Fruit fly (Drosophila melanogaster): Measurements from ENCODE around the gene rtp.

Gene rtp

dm6 chr3R:5251243-5251865, 14.2 kb upstream of the rtp start, which contains the start of gene CtsF (continued):
- no peak for TF ChIP-seq Atf-2 (GFP tag; optimal IDR thresholded peaks at IDR 0.05)
- TF ChIP-seq ap (GFP tag; IDR thresholded peaks at IDR 0.05), result no peak
- peak; percentile 41 for TF ChIP-seq gfzf (GFP tag; optimal IDR thresholded peaks at IDR 0.05)
- TF ChIP-seq CG18599 (GFP tag; optimal IDR thresholded peaks at IDR 0.05), result peak; percentile 55
- TF ChIP-seq CG3281 (GFP tag; optimal IDR thresholded peaks at IDR 0.05), result no peak
- peak; percentile 16 for TF ChIP-seq CG10147 (GFP tag; optimal IDR thresholded peaks at IDR 0.05)
- TF ChIP-seq CG4282 (GFP tag; optimal IDR thresholded peaks at IDR 0.05), result peak; percentile 32
- no peak for TF ChIP-seq CG13123 (GFP tag; optimal IDR thresholded peaks at IDR 0.05)
- TF ChIP-seq CG13894 (tag; optimal IDR thresholded peaks at IDR 0.05), result peak; percentile 64
- peak; percentile 47 for TF ChIP-seq run (tag; optimal IDR thresholded peaks at IDR 0.05)
- peak; percentile 99 for TF ChIP-seq Opbp (GFP tag; IDR thresholded peaks at IDR 0.05; ENCODE audit: partially characterized antibody)
- peak; percentile 59; the same call in 1 of the 2 replicates for TF ChIP-seq chm (GFP tag; IDR thresholded peaks at IDR 0.05)
- peak; percentile 49; the same call in 1 of the 3 replicates for TF ChIP-seq CG17361 (GFP tag; IDR thresholded peaks at IDR 0.05)
- TF ChIP-seq CHES-1-like (GFP tag; optimal IDR thresholded peaks at IDR 0.05), result peak; percentile 49
- no peak for TF ChIP-seq wek (GFP tag; optimal IDR thresholded peaks at IDR 0.05)
- TF ChIP-seq CG2116 (GFP tag; optimal IDR thresholded peaks at IDR 0.05), result peak; percentile 86
- TF ChIP-seq Poxn (GFP tag; IDR thresholded peaks at IDR 0.05), result no peak
- peak; percentile 54 for TF ChIP-seq lab (GFP tag; optimal IDR thresholded peaks at IDR 0.05)
- TF ChIP-seq CkIIα-i1 (GFP tag; IDR thresholded peaks at IDR 0.05), result no peak
- peak; percentile 78 for TF ChIP-seq stwl (tag; optimal IDR thresholded peaks at IDR 0.05)
- TF ChIP-seq Neu2 (GFP tag; optimal IDR thresholded peaks at IDR 0.05; ENCODE audit: borderline replicate concordance), result peak; percentile 99
- peak; percentile 36; the same call in 1 of the 2 replicates for TF ChIP-seq slbo (GFP tag; IDR thresholded peaks at IDR 0.05)
- TF ChIP-seq MBD-R2 (GFP tag; IDR thresholded peaks at IDR 0.05), result peak; percentile 70
- peak; percentile 49 for TF ChIP-seq Nf-YC (tag; optimal IDR thresholded peaks at IDR 0.05)
- no peak for TF ChIP-seq ash1 (GFP tag; optimal IDR thresholded peaks at IDR 0.05)
- TF ChIP-seq lola (GFP tag; optimal IDR thresholded peaks at IDR 0.05), result no peak
- TF ChIP-seq Mrtf (GFP tag; IDR thresholded peaks at IDR 0.05), result 0 out of 3 replicates have a peak, but pooled peaks have one; percentile 17
- TF ChIP-seq Fer1 (GFP tag; optimal IDR thresholded peaks at IDR 0.05), result peak; percentile 68
- TF ChIP-seq CG15514 (GFP tag; optimal IDR thresholded peaks at IDR 0.05), result peak; percentile 89
- no peak; the same call in 1 of the 2 replicates for TF ChIP-seq onecut (GFP tag; IDR thresholded peaks at IDR 0.05)
- peak; percentile 60 to 69 for TF ChIP-seq Hr51 (GFP tag; optimal IDR thresholded peaks at IDR 0.05)
- TF ChIP-seq dpn (GFP tag; optimal IDR thresholded peaks at IDR 0.05), result peak; percentile 20 to 25
- TF ChIP-seq Dref (GFP tag; IDR thresholded peaks at IDR 0.05), result peak; percentile 100
- TF ChIP-seq pros (GFP tag; optimal IDR thresholded peaks at IDR 0.05), result peak; percentile 22
- peak; percentile 29 for TF ChIP-seq dm (GFP tag; optimal IDR thresholded peaks at IDR 0.05)
- TF ChIP-seq row (GFP tag; IDR thresholded peaks at IDR 0.05), result peak; percentile 57; the same call in 1 of the 3 replicates
- TF ChIP-seq Dp (GFP tag; optimal IDR thresholded peaks at IDR 0.05), result peak; percentile 92
- TF ChIP-seq ems (GFP tag; optimal IDR thresholded peaks at IDR 0.05), result peak; percentile 32
- TF ChIP-seq usp (GFP tag; optimal IDR thresholded peaks at IDR 0.05), result no peak
- TF ChIP-seq CG11560 (tag; IDR thresholded peaks at IDR 0.05), result no peak
- TF ChIP-seq knrl (GFP tag; IDR thresholded peaks at IDR 0.05; ENCODE audit: partially characterized antibody), result peak; percentile 97
- peak; percentile 39 for TF ChIP-seq Antp (GFP tag; optimal IDR thresholded peaks at IDR 0.05)
- TF ChIP-seq CG11504 (tag; optimal IDR thresholded peaks at IDR 0.05), result peak; percentile 13
- TF ChIP-seq bigmax (GFP tag; optimal IDR thresholded peaks at IDR 0.05), result peak; percentile 99
- peak; percentile 98 for TF ChIP-seq Scr (GFP tag; IDR thresholded peaks at IDR 0.05; ENCODE audit: partially characterized antibody)
- peak; percentile 28 for TF ChIP-seq CrebB (tag; optimal IDR thresholded peaks at IDR 0.05)
- TF ChIP-seq sna (GFP tag; IDR thresholded peaks at IDR 0.05; ENCODE audit: partially characterized antibody), result peak; percentile 99
- peak; percentile 57 for TF ChIP-seq CG4617 (GFP tag; optimal IDR thresholded peaks at IDR 0.05; ENCODE audit: borderline replicate concordance)
